Worm (Caenorhabditis elegans) whole organism, L3 larva: Measurements from ENCODE around the gene ilcr-2.

Experiments used
- R02D3.7 ChIP-seq: fragments of 150-350 bp; optimal IDR thresholded peaks from 2 replicates; lab custom pipeline; 2014; ENCODE audit warnings: missing biosample characterization, missing genetic modification characterization
- aly-2 ChIP-seq: fragments of 150-350 bp; optimal IDR thresholded peaks from 2 replicates; lab custom pipeline; 2014; ENCODE audit warnings: missing biosample characterization, missing genetic modification characterization
- ama-1 ChIP-seq: fragments of 150-350 bp; optimal IDR thresholded peaks from 2 replicates; lab custom pipeline; 2018
- ceh-16 ChIP-seq: sonication (generic microtip); optimal IDR thresholded peaks from 2 replicates; lab custom pipeline; 2017; ENCODE audit warnings: missing biosample characterization, missing genetic modification characterization
- ceh-28 ChIP-seq: fragments of 150-350 bp; optimal IDR thresholded peaks from 2 replicates; lab custom pipeline; 2014; ENCODE audit warnings: missing biosample characterization, missing genetic modification reagents, missing genetic modification characterization
- daf-12 ChIP-seq: fragments of 150-350 bp; optimal IDR thresholded peaks from 2 replicates; lab custom pipeline; 2014; ENCODE audit warnings: missing biosample characterization, missing genetic modification reagents, missing genetic modification characterization
- egl-27 ChIP-seq: sonication (generic microtip); optimal IDR thresholded peaks from 4 replicates; lab custom pipeline; 2017; ENCODE audit warnings: missing biosample characterization, missing genetic modification reagents, missing genetic modification characterization
- egl-5 ChIP-seq: fragments of 150-350 bp; optimal IDR thresholded peaks from 2 replicates; lab custom pipeline; 2017; ENCODE audit warnings: missing biosample characterization, missing genetic modification reagents, missing genetic modification characterization, inconsistent platforms
- elt-1 ChIP-seq: fragments of 150-350 bp; optimal IDR thresholded peaks from 2 replicates; lab custom pipeline; 2014; ENCODE audit warnings: missing biosample characterization, missing genetic modification characterization
- elt-2 ChIP-seq: sonication (generic microtip); optimal IDR thresholded peaks from 2 replicates; lab custom pipeline; 2016; ENCODE audit warnings: missing genetic modification reagents, mild to moderate bottlenecking, missing genetic modification characterization, missing compliant biosample characterization
- eor-1 ChIP-seq, 2 experiments: fragments of 150-350 bp; optimal IDR thresholded peaks; 2 replicates each; lab custom pipeline; 2014 to 2018; ENCODE audit warnings: missing biosample characterization in 2 of 2, missing genetic modification characterization in 2 of 2
- fkh-10 ChIP-seq: sonication (generic microtip); optimal IDR thresholded peaks from 2 replicates; lab custom pipeline; 2017; ENCODE audit warnings: missing biosample characterization, missing genetic modification reagents, missing genetic modification characterization
- fkh-2 ChIP-seq: fragments of 150-350 bp; optimal IDR thresholded peaks from 2 replicates; lab custom pipeline; 2014; ENCODE audit warnings: missing biosample characterization, missing genetic modification reagents, missing genetic modification characterization
- hmg-11 ChIP-seq: sonication (generic microtip); optimal IDR thresholded peaks from 2 replicates; lab custom pipeline; 2016; ENCODE audit warnings: missing genetic modification characterization, missing compliant biosample characterization
- jun-1 ChIP-seq: fragments of 150-350 bp; optimal IDR thresholded peaks from 2 replicates; lab custom pipeline; 2014; ENCODE audit warnings: missing biosample characterization, missing genetic modification reagents, missing genetic modification characterization
- lin-15B ChIP-seq: fragments of 150-350 bp; optimal IDR thresholded peaks from 2 replicates; lab custom pipeline; 2014; ENCODE audit warnings: missing biosample characterization, missing genetic modification characterization
- lin-39 ChIP-seq: fragments of 150-350 bp; optimal IDR thresholded peaks from 2 replicates; lab custom pipeline; 2018; ENCODE audit warnings: missing biosample characterization, missing genetic modification reagents, missing genetic modification characterization
- lsy-12 ChIP-seq: sonication (generic microtip); optimal IDR thresholded peaks from 2 replicates; lab custom pipeline; 2016; ENCODE audit warnings: mild to moderate bottlenecking, missing genetic modification characterization, missing compliant biosample characterization
- mml-1 ChIP-seq: fragments of 150-350 bp; sonication (generic microtip); optimal IDR thresholded peaks from 3 replicates; lab custom pipeline; 2014; ENCODE audit warnings: missing biosample characterization, missing genetic modification characterization
- nfya-1 ChIP-seq: sonication (generic microtip); optimal IDR thresholded peaks from 2 replicates; lab custom pipeline; 2017; ENCODE audit warnings: missing genetic modification characterization, mild to moderate bottlenecking, missing compliant biosample characterization, antibody characterized with exemption, moderate library complexity; ENCODE audit not compliant: insufficient read depth
- nhr-237 ChIP-seq: fragments of 150-350 bp; optimal IDR thresholded peaks from 2 replicates; lab custom pipeline; 2014; ENCODE audit warnings: missing biosample characterization, missing genetic modification characterization
- nhr-25 ChIP-seq: sonication (generic microtip); optimal IDR thresholded peaks from 2 replicates; lab custom pipeline; 2017; ENCODE audit warnings: missing biosample characterization, missing genetic modification characterization
- nhr-43 ChIP-seq: sonication (generic microtip); optimal IDR thresholded peaks from 2 replicates; lab custom pipeline; 2016; ENCODE audit warnings: mild to moderate bottlenecking, missing genetic modification characterization, missing compliant biosample characterization; ENCODE audit not compliant: poor library complexity, severe bottlenecking
- nhr-77 ChIP-seq: fragments of 150-350 bp; optimal IDR thresholded peaks from 2 replicates; lab custom pipeline; 2014; ENCODE audit warnings: missing biosample characterization, missing genetic modification characterization
- pha-4 ChIP-seq: fragments of 150-350 bp; optimal IDR thresholded peaks from 2 replicates; lab custom pipeline; 2014; ENCODE audit warnings: missing biosample characterization, missing genetic modification reagents, missing genetic modification characterization
- pqm-1 ChIP-seq: fragments of 150-350 bp; optimal IDR thresholded peaks from 2 replicates; lab custom pipeline; 2017; ENCODE audit warnings: missing biosample characterization, missing genetic modification characterization, inconsistent platforms
- skn-1 ChIP-seq: fragments of 150-350 bp; optimal IDR thresholded peaks from 2 replicates; lab custom pipeline; 2014; ENCODE audit warnings: missing biosample characterization, missing genetic modification characterization
- snpc-4 ChIP-seq: fragments of 150-350 bp; optimal IDR thresholded peaks from 2 replicates; lab custom pipeline; 2014; ENCODE audit warnings: missing biosample characterization, missing genetic modification characterization
- unc-39 ChIP-seq: sonication (generic microtip); optimal IDR thresholded peaks from 4 replicates; lab custom pipeline; 2017; ENCODE audit warnings: missing biosample characterization, missing genetic modification characterization
- unc-62 ChIP-seq: fragments of 150-350 bp; sonication (generic microtip); optimal IDR thresholded peaks from 4 replicates; lab custom pipeline; 2014; ENCODE audit warnings: missing biosample characterization, missing genetic modification reagents, missing genetic modification characterization

The ilcr-2 gene

ce11 chrII:5460911-5461310, 14.1 kb upstream of the ilcr-2 start:
- TF ChIP-seq ceh-16: no peak
- peak; percentile 22 for TF ChIP-seq pqm-1 (tag; lab: Kevin White, UChicago)
- peak; percentile 47 for TF ChIP-seq ceh-28 (tag; lab: Kevin White, UChicago)
- no peak for TF ChIP-seq jun-1
- no peak for TF ChIP-seq snpc-4
- TF ChIP-seq lsy-12 (tag; lab: Kevin White, UChicago): no peak
- no peak for TF ChIP-seq unc-62 (GFP tag; lab: Kevin White, UChicago)
- TF ChIP-seq elt-1 (tag; lab: Kevin White, UChicago): no peak
- TF ChIP-seq, all 47 proteins: peak for 2

ce11 chrII:5463692-5464300, 11.2 kb upstream of the ilcr-2 start:
- no peak for TF ChIP-seq elt-2
- TF ChIP-seq fkh-10: peak; percentile 58
- TF ChIP-seq unc-62 (GFP tag; lab: Kevin White, UChicago): peak; percentile 40
- no peak for TF ChIP-seq elt-1 (tag; lab: Kevin White, UChicago)
- TF ChIP-seq nhr-237 (tag; lab: Kevin White, UChicago): no peak
- no peak for TF ChIP-seq ama-1 (lab: Kevin White, UChicago)
- TF ChIP-seq lin-39 (tag; lab: Kevin White, UChicago): peak; percentile 56
- no peak for TF ChIP-seq pha-4 (tag; lab: Kevin White, UChicago)
- no peak for TF ChIP-seq unc-39
- TF ChIP-seq nfya-1 (tag; lab: Kevin White, UChicago): peak; percentile 41

- TF ChIP-seq nfya-1 (tag; lab: Kevin White, UChicago): peak; percentile 7
- TF ChIP-seq nhr-237 (tag; lab: Kevin White, UChicago): no peak
Measured at ce11 chrII:5465729-5466408, 9.2 kb upstream of the ilcr-2 start, which contains the start of gene clr-1. Gene clr-1 (plus strand): TSS chrII:5466358.

- TF ChIP-seq nhr-25 (tag; lab: Kevin White, UChicago) (peak; percentile 44), lin-15B (peak; percentile 40), egl-5 (peak; percentile 8), R02D3.7 (peak; percentile 26), nfya-1 (tag; lab: Kevin White, UChicago) (peak; percentile 53), ama-1 (lab: Kevin White, UChicago) (no peak), hmg-11 (peak; percentile 77), lin-39 (tag; lab: Kevin White, UChicago) (peak; percentile 17), nhr-43 (tag; lab: Kevin White, UChicago) (peak; percentile 22), unc-62 (GFP tag; lab: Kevin White, UChicago) (no peak), mml-1 (tag; lab: Kevin White, UChicago) (no peak), ceh-28 (tag; lab: Kevin White, UChicago) (peak; percentile 22)
Measured at ce11 chrII:5473946-5474423, 1.1 kb upstream of the ilcr-2 start, which contains the start of gene mrps-16. Gene mrps-16 (plus strand): TSS chrII:5474373.

- TF ChIP-seq snpc-4 (no peak), ceh-16 (no peak), skn-1 (tag; lab: Kevin White, UChicago) (no peak), lin-15B (no peak), daf-12 (tag; lab: Kevin White, UChicago) (no peak), aly-2 (no peak), unc-62 (GFP tag; lab: Kevin White, UChicago) (no peak), fkh-2 (tag; lab: Kevin White, UChicago) (no peak), egl-27 (no peak), nhr-43 (tag; lab: Kevin White, UChicago) (no peak), eor-1 (tag; optimal IDR thresholded peaks at IDR 0.05; lab: Kevin White, UChicago) (no peak), ceh-28 (tag; lab: Kevin White, UChicago) (no peak), nhr-77 (tag; lab: Kevin White, UChicago) (no peak), nhr-25 (tag; lab: Kevin White, UChicago) (no peak)
Measured at ce11 chrII:5478318-5478717, 3.3 kb downstream of the ilcr-2 start, which contains the start of gene F56D1.1. Gene F56D1.1 (plus strand): TSS chrII:5478618.
